Worm (Caenorhabditis elegans) whole organism, L1 larva: ENCODE measurements around the gene C14E2.1.

Experiments used
- lin-13 ChIP-seq: fragments of 150-350 bp; optimal IDR thresholded peaks from 2 replicates; lab custom pipeline; 2014; ENCODE audit warnings: missing biosample characterization, missing genetic modification reagents, missing genetic modification characterization
- nhr-11 ChIP-seq: fragments of 150-350 bp; optimal IDR thresholded peaks from 2 replicates; lab custom pipeline; 2014; ENCODE audit warnings: missing biosample characterization, missing genetic modification characterization
- nhr-12 ChIP-seq: sonication (generic microtip); optimal IDR thresholded peaks from 2 replicates; lab custom pipeline; 2017; ENCODE audit warnings: missing biosample characterization, missing genetic modification characterization

- TF ChIP-seq nhr-11 (no peak), nhr-12 (tag; lab: Kevin White, UChicago) (no peak), lin-13 (GFP tag; lab: Kevin White, UChicago) (no peak)
These were observed 22.3 kb downstream of the C14E2.1 start, which contains the start of gene ceh-41 for ce11 chrX:1848575-1848974.
